Fruit fly (Drosophila melanogaster) whole organism: Measurements from ENCODE around the gene CG18748.

Experiments used
- CG8478 ChIP-seq: fragments of >200 bp; optimal IDR thresholded peaks from 2 replicates; lab custom pipeline; 2018; ENCODE audit warnings: inconsistent platforms
- Dll ChIP-seq: fragments of >200 bp; optimal IDR thresholded peaks from 2 replicates; lab custom pipeline; 2017
- EcR ChIP-seq, 2 experiments: fragments of >200 bp; optimal IDR thresholded peaks; 2 replicates each; lab custom pipeline; 2017; ENCODE audit warnings: missing biosample characterization in 2 of 2, missing genetic modification characterization in 2 of 2, missing genetic modification reagents in 2 of 2
- pan ChIP-seq: fragments of >200 bp; optimal IDR thresholded peaks from 2 replicates; lab custom pipeline; 2017
- psq ChIP-seq: fragments of >200 bp; optimal IDR thresholded peaks from 2 replicates; lab custom pipeline; 2017
- usp ChIP-seq: fragments of >200 bp; optimal IDR thresholded peaks from 2 replicates; lab custom pipeline; 2017; ENCODE audit warnings: missing biosample characterization, missing genetic modification characterization, mixed read lengths

- no peak for TF ChIP-seq Dll (lab: Kevin White, UChicago)
- no peak for TF ChIP-seq EcR (GFP tag; optimal IDR thresholded peaks at IDR 0.05; lab: Kevin White, UChicago)
- no peak for TF ChIP-seq pan (lab: Kevin White, UChicago)
- no peak for TF ChIP-seq usp
- TF ChIP-seq psq = no peak
- TF ChIP-seq CG8478 = no peak
Observed at dm6 chr3R:7785784-7786183, 1.9 kb downstream of the CG18748 start, which contains the start of gene CG18745.
